Worm (Caenorhabditis elegans): ENCODE results near the gene lin-25.
A peak's percentile ranks its signal among the peaks of the same experiment; 100 is the strongest.

The lin-25 gene

ce11 chrV:12636248-12636647 lies 13.5 kb upstream of the lin-25 start:
- TF ChIP-seq pha-4 (tag; optimal IDR thresholded peaks at IDR 0.05) = no peak
- TF ChIP-seq nfya-1 (tag; optimal IDR thresholded peaks at IDR 0.05; ENCODE audit: insufficient read depth) = no peak
- TF ChIP-seq egl-5 (tag; optimal IDR thresholded peaks at IDR 0.05) = peak; percentile 2
- no peak for TF ChIP-seq skn-1 (tag; optimal IDR thresholded peaks at IDR 0.05)
- no peak for TF ChIP-seq nhr-28 (tag; optimal IDR thresholded peaks at IDR 0.05)
- no peak for TF ChIP-seq ztf-4 (tag; optimal IDR thresholded peaks at IDR 0.05)
- no peak for TF ChIP-seq ceh-16 (tag; optimal IDR thresholded peaks at IDR 0.05)
- no peak for TF ChIP-seq nhr-43 (tag; optimal IDR thresholded peaks at IDR 0.05; ENCODE audit: poor library complexity, severe bottlenecking)
- TF ChIP-seq nhr-25 (tag; optimal IDR thresholded peaks at IDR 0.05) = peak; percentile 63
- TF ChIP-seq unc-39 (tag; optimal IDR thresholded peaks at IDR 0.05) = no peak
- no peak for TF ChIP-seq unc-62 (GFP tag; optimal IDR thresholded peaks at IDR 0.05)

ce11 chrV:12637238-12637690 lies 12.5 kb upstream of the lin-25 start, which contains the start of gene F56H9.2:
TSS of gene F56H9.2 (plus strand) at chrV:12637663.
- TF ChIP-seq pqm-1 (tag; optimal IDR thresholded peaks at IDR 0.05) (peak; percentile 71), aly-2 (tag; optimal IDR thresholded peaks at IDR 0.05) (no peak), ama-1 (optimal IDR thresholded peaks at IDR 0.05) (peak; percentile 8), ceh-82 (tag; optimal IDR thresholded peaks at IDR 0.05) (no peak), nhr-12 (tag; optimal IDR thresholded peaks at IDR 0.05) (no peak), nhr-77 (tag; optimal IDR thresholded peaks at IDR 0.05) (no peak), egl-5 (tag; optimal IDR thresholded peaks at IDR 0.05) (no peak), fkh-10 (GFP tag; optimal IDR thresholded peaks at IDR 0.05) (no peak), nhr-28 (tag; optimal IDR thresholded peaks at IDR 0.05) (no peak), nhr-11 (tag; optimal IDR thresholded peaks at IDR 0.05) (no peak), lin-15B (tag; optimal IDR thresholded peaks at IDR 0.05) (no peak), ceh-9 (tag; optimal IDR thresholded peaks at IDR 0.05) (no peak), ceh-16 (tag; optimal IDR thresholded peaks at IDR 0.05) (no peak), skn-1 (tag; optimal IDR thresholded peaks at IDR 0.05) (no peak), ceh-28 (tag; optimal IDR thresholded peaks at IDR 0.05) (peak; percentile 61), ZK546.5 (tag; optimal IDR thresholded peaks at IDR 0.05) (no peak), tbx-2 (tag; optimal IDR thresholded peaks at IDR 0.05) (peak; percentile 11), unc-39 (tag; optimal IDR thresholded peaks at IDR 0.05) (no peak), egl-27 (tag; optimal IDR thresholded peaks at IDR 0.05) (peak; percentile 74), nhr-25 (tag; optimal IDR thresholded peaks at IDR 0.05) (peak; percentile 93), daf-12 (tag; optimal IDR thresholded peaks at IDR 0.05) (no peak), mml-1 (tag; optimal IDR thresholded peaks at IDR 0.05) (peak; percentile 96), eor-1 (tag; optimal IDR thresholded peaks at IDR 0.05) (no peak), nhr-67 (tag; optimal IDR thresholded peaks at IDR 0.05) (no peak), snpc-4 (tag; optimal IDR thresholded peaks at IDR 0.05) (no peak), R02D3.7 (tag; optimal IDR thresholded peaks at IDR 0.05) (peak; percentile 27), hmg-11 (tag; optimal IDR thresholded peaks at IDR 0.05) (no peak), fos-1 (tag; optimal IDR thresholded peaks at IDR 0.05) (no peak), nhr-43 (tag; optimal IDR thresholded peaks at IDR 0.05; ENCODE audit: poor library complexity, severe bottlenecking) (peak; percentile 89), lin-39 (tag; optimal IDR thresholded peaks at IDR 0.05) (no peak), ztf-4 (tag; optimal IDR thresholded peaks at IDR 0.05) (no peak), unc-62 (GFP tag; optimal IDR thresholded peaks at IDR 0.05) (no peak), elt-1 (tag; optimal IDR thresholded peaks at IDR 0.05) (peak; percentile 19), lsy-12 (tag; optimal IDR thresholded peaks at IDR 0.05) (no peak), nhr-23 (tag; optimal IDR thresholded peaks at IDR 0.05) (peak; percentile 71), mdl-1 (tag; optimal IDR thresholded peaks at IDR 0.05) (peak; percentile 72), sea-2 (GFP tag; optimal IDR thresholded peaks at IDR 0.05) (no peak), elt-3 (tag; optimal IDR thresholded peaks at IDR 0.05) (no peak), zag-1 (tag; optimal IDR thresholded peaks at IDR 0.05) (no peak), nfya-1 (tag; optimal IDR thresholded peaks at IDR 0.05; ENCODE audit: insufficient read depth) (peak; percentile 64), jun-1 (tag; optimal IDR thresholded peaks at IDR 0.05) (peak; percentile 62), nhr-237 (tag; optimal IDR thresholded peaks at IDR 0.05) (no peak), pha-4 (tag; optimal IDR thresholded peaks at IDR 0.05) (peak; percentile 90), fkh-2 (tag; optimal IDR thresholded peaks at IDR 0.05) (no peak), elt-2 (tag; optimal IDR thresholded peaks at IDR 0.05) (peak; percentile 85), ztf-11 (tag; optimal IDR thresholded peaks at IDR 0.05) (no peak)
